Worm (Caenorhabditis elegans): Measurements from ENCODE around the gene cest-24.

Gene cest-24

ce11 chrV:6346043-6346618, 29.4 kb downstream of the cest-24 start (continued):
- TF ChIP-seq sox-4 (tag; optimal IDR thresholded peaks at IDR 0.05) (no peak), fkh-4 (tag; optimal IDR thresholded peaks at IDR 0.05; ENCODE audit: borderline replicate concordance) (peak; percentile 40), ceh-8 (GFP tag; optimal IDR thresholded peaks at IDR 0.05) (no peak), nhr-77 (tag; optimal IDR thresholded peaks at IDR 0.05) (no peak), ceh-82 (tag; optimal IDR thresholded peaks at IDR 0.05) (peak in 1 of 3 experiments; percentile 3), hlh-4 (tag; optimal IDR thresholded peaks at IDR 0.05) (no peak), pag-3 (tag; optimal IDR thresholded peaks at IDR 0.05; ENCODE audit: borderline replicate concordance, insufficient read depth) (no peak), sup-37 (GFP tag; optimal IDR thresholded peaks at IDR 0.05) (no peak), alr-1 (tag; optimal IDR thresholded peaks at IDR 0.05; ENCODE audit: borderline replicate concordance) (no peak), lsy-2 (tag; optimal IDR thresholded peaks at IDR 0.05) (peak in 1 of 2 experiments; percentile 19), ceh-88 (GFP tag; IDR thresholded peaks at IDR 0.05) (no peak), nhr-12 (tag; optimal IDR thresholded peaks at IDR 0.05) (no peak), zip-4 (GFP tag; optimal IDR thresholded peaks at IDR 0.05) (no peak), rnt-1 (tag; optimal IDR thresholded peaks at IDR 0.05) (peak; percentile 18), fkh-10 (GFP tag; optimal IDR thresholded peaks at IDR 0.05) (no peak), dpl-1 (GFP tag; optimal IDR thresholded peaks at IDR 0.05) (no peak), C34B4.2 (tag; optimal IDR thresholded peaks at IDR 0.05) (no peak), blmp-1 (tag; optimal IDR thresholded peaks at IDR 0.05) (no peak), skn-1 (tag; optimal IDR thresholded peaks at IDR 0.05) (no peak), lin-15B (tag; optimal IDR thresholded peaks at IDR 0.05) (no peak), egl-13 (tag; optimal IDR thresholded peaks at IDR 0.05) (no peak), nhr-20 (tag; optimal IDR thresholded peaks at IDR 0.05) (no peak), pqm-1 (tag; optimal IDR thresholded peaks at IDR 0.05) (no peak), irx-1 (tag; optimal IDR thresholded peaks at IDR 0.05) (no peak), hpl-2 (GFP tag; optimal IDR thresholded peaks at IDR 0.05) (no peak), efl-3 (GFP tag; optimal IDR thresholded peaks at IDR 0.05) (no peak), swsn-7 (tag; optimal IDR thresholded peaks at IDR 0.05) (no peak), xbp-1 (tag; optimal IDR thresholded peaks at IDR 0.05) (no peak), vab-15 (tag; optimal IDR thresholded peaks at IDR 0.05) (no peak), dsc-1 (tag; optimal IDR thresholded peaks at IDR 0.05) (peak; percentile 80)

- no peak for TF ChIP-seq swsn-7 (tag; optimal IDR thresholded peaks at IDR 0.05)
- TF ChIP-seq zip-4 (GFP tag; optimal IDR thresholded peaks at IDR 0.05), result no peak
- TF ChIP-seq nhr-11 (tag; optimal IDR thresholded peaks at IDR 0.05), result no peak
- TF ChIP-seq nhr-90 (tag; optimal IDR thresholded peaks at IDR 0.05; ENCODE audit: poor library complexity), result peak; percentile 5
- peak; percentile 84 for TF ChIP-seq pqm-1 (tag; optimal IDR thresholded peaks at IDR 0.05)
- no peak for TF ChIP-seq sox-4 (tag; optimal IDR thresholded peaks at IDR 0.05)
- TF ChIP-seq C34B4.2 (tag; optimal IDR thresholded peaks at IDR 0.05), result no peak
- no peak for TF ChIP-seq blmp-1 (tag; optimal IDR thresholded peaks at IDR 0.05)
- TF ChIP-seq C04F5.9 (tag; optimal IDR thresholded peaks at IDR 0.05), result no peak
- TF ChIP-seq mep-1 (tag; optimal IDR thresholded peaks at IDR 0.05), result no peak
- no peak for TF ChIP-seq hlh-17 (GFP tag; optimal IDR thresholded peaks at IDR 0.05; ENCODE audit: borderline replicate concordance)
- TF ChIP-seq ceh-82 (tag; optimal IDR thresholded peaks at IDR 0.05), result no peak
- TF ChIP-seq unc-98 (GFP tag; IDR thresholded peaks at IDR 0.05), result no peak
- no peak for TF ChIP-seq ceh-90 (tag; optimal IDR thresholded peaks at IDR 0.05)
- no peak for TF ChIP-seq hpl-2 (GFP tag; optimal IDR thresholded peaks at IDR 0.05)
- no peak for TF ChIP-seq mef-2 (tag; optimal IDR thresholded peaks at IDR 0.05)
- peak in 1 of 2 experiments; percentile 49 for TF ChIP-seq lin-35 (GFP tag; optimal IDR thresholded peaks at IDR 0.05)
- no peak for TF ChIP-seq ztf-4 (tag; optimal IDR thresholded peaks at IDR 0.05)
- TF ChIP-seq nhr-76 (tag; optimal IDR thresholded peaks at IDR 0.05), result no peak
- TF ChIP-seq nhr-47 (tag; optimal IDR thresholded peaks at IDR 0.05), result no peak
- TF ChIP-seq pag-3 (tag; optimal IDR thresholded peaks at IDR 0.05; ENCODE audit: borderline replicate concordance, insufficient read depth), result no peak
- TF ChIP-seq lir-3 (tag; optimal IDR thresholded peaks at IDR 0.05; ENCODE audit: poor library complexity), result no peak
- no peak for TF ChIP-seq pax-3 (tag; optimal IDR thresholded peaks at IDR 0.05)
- TF ChIP-seq efl-1 (optimal IDR thresholded peaks at IDR 0.05), result no peak
- peak in 1 of 2 experiments; percentile 89 for TF ChIP-seq efl-1 (GFP tag; optimal IDR thresholded peaks at IDR 0.05 in 1 of 2)
- no peak for TF ChIP-seq tlp-1 (tag; optimal IDR thresholded peaks at IDR 0.05)
- TF ChIP-seq nhr-20 (tag; optimal IDR thresholded peaks at IDR 0.05), result no peak
- no peak for TF ChIP-seq skn-1 (tag; optimal IDR thresholded peaks at IDR 0.05)
- peak; percentile 70 for TF ChIP-seq elt-2 (tag; optimal IDR thresholded peaks at IDR 0.05)
- TF ChIP-seq fkh-4 (tag; optimal IDR thresholded peaks at IDR 0.05; ENCODE audit: borderline replicate concordance), result no peak
- no peak for TF ChIP-seq ceh-8 (GFP tag; optimal IDR thresholded peaks at IDR 0.05)
- no peak for TF ChIP-seq xbp-1 (tag; optimal IDR thresholded peaks at IDR 0.05)
- no peak for TF ChIP-seq snu-23 (GFP tag; optimal IDR thresholded peaks at IDR 0.05)
These were observed 30.2 kb downstream of the cest-24 start for ce11 chrV:6346906-6347305.

Measured in whole organism, L1 larva.